Worm (Caenorhabditis elegans) whole organism, L1 larva: ENCODE measurements around the gene F49E10.4.

Experiments
- C16A3.4 ChIP-seq: fragments of 150-350 bp; optimal IDR thresholded peaks from 2 replicates; lab custom pipeline; 2014; ENCODE audit warnings: missing biosample characterization, missing genetic modification characterization
- F16B12.6 ChIP-seq: fragments of 150-350 bp; optimal IDR thresholded peaks from 2 replicates; lab custom pipeline; 2014; ENCODE audit warnings: missing biosample characterization, missing genetic modification characterization
- aha-1 ChIP-seq: fragments of 150-350 bp; optimal IDR thresholded peaks from 2 replicates; lab custom pipeline; 2014; ENCODE audit warnings: missing biosample characterization, missing genetic modification characterization
- alr-1 ChIP-seq: fragments of 200-800 bp; sonication (Bioruptor generic); optimal IDR thresholded peaks from 2 replicates; lab custom pipeline; 2018; ENCODE audit warnings: borderline replicate concordance, mild to moderate bottlenecking, missing genetic modification characterization, missing compliant biosample characterization
- ama-1 ChIP-seq: fragments of 150-350 bp; optimal IDR thresholded peaks from 2 replicates; lab custom pipeline; 2014
- blmp-1 ChIP-seq: fragments of 150-350 bp; optimal IDR thresholded peaks from 2 replicates; lab custom pipeline; 2014; ENCODE audit warnings: missing biosample characterization, missing genetic modification characterization
- ceh-8 ChIP-seq: fragments of 200-800 bp; sonication (Bioruptor generic); optimal IDR thresholded peaks from 2 replicates; lab custom pipeline; 2018; ENCODE audit warnings: mild to moderate bottlenecking, missing genetic modification characterization, moderate library complexity, missing compliant biosample characterization
- ceh-88 ChIP-seq: fragments of 200-800 bp; sonication (Bioruptor generic); IDR thresholded peaks from 2 replicates; pipeline ENCODE4 v1.3.6; 2022; ENCODE audit warnings: missing genetic modification characterization, missing compliant biosample characterization
- dpl-1 ChIP-seq, 3 experiments: fragments of 150-350 bp in 2 of 3; sonication (generic microtip) in 1 of 3; optimal IDR thresholded peaks; 2 replicates each; lab custom pipeline; 2014 to 2017; ENCODE audit warnings: missing biosample characterization in 3 of 3, missing genetic modification characterization in 3 of 3, missing genetic modification reagents in 3 of 3
- dsc-1 ChIP-seq: sonication (generic microtip); optimal IDR thresholded peaks from 2 replicates; lab custom pipeline; 2016; ENCODE audit warnings: mild to moderate bottlenecking, missing genetic modification characterization, missing compliant biosample characterization
- efl-1 ChIP-seq, 4 experiments: fragments of 150-350 bp; optimal IDR thresholded peaks in 3 of 4; peaks in 1 of 4; 1 replicate in 1 of 4; 2 replicates in 3 of 4; lab custom pipeline; 2014; ENCODE audit warnings: missing biosample characterization in 2 of 4, missing genetic modification characterization in 2 of 4, missing genetic modification reagents in 2 of 4
- efl-3 ChIP-seq: fragments of 200-800 bp; sonication (Bioruptor generic); optimal IDR thresholded peaks from 2 replicates; lab custom pipeline; 2018; ENCODE audit warnings: mild to moderate bottlenecking, missing genetic modification characterization, missing compliant biosample characterization
- elt-2 ChIP-seq: sonication (generic microtip); optimal IDR thresholded peaks from 2 replicates; lab custom pipeline; 2016; ENCODE audit warnings: missing genetic modification characterization, mild to moderate bottlenecking, inconsistent platforms, missing compliant biosample characterization, missing genetic modification reagents
- elt-3 ChIP-seq, 6 experiments: fragments of 150-350 bp in 1 of 6; sonication (generic microtip); optimal IDR thresholded peaks; 2 replicates each; lab custom pipeline; 2017 to 2018; ENCODE audit warnings: missing biosample characterization in 6 of 6, missing genetic modification characterization in 6 of 6, inconsistent platforms in 1 of 6
- ets-5 ChIP-seq: fragments of 200-800 bp; sonication (Bioruptor generic); IDR thresholded peaks from 2 replicates; pipeline ENCODE4 v1.3.6; 2022; ENCODE audit warnings: missing genetic modification characterization, missing compliant biosample characterization
- hpl-2 ChIP-seq: fragments of 150-350 bp; optimal IDR thresholded peaks from 2 replicates; lab custom pipeline; 2014; ENCODE audit warnings: missing biosample characterization, missing genetic modification reagents, missing genetic modification characterization
- isw-1 ChIP-seq: fragments of 200-800 bp; sonication (Bioruptor generic); IDR thresholded peaks from 2 replicates; pipeline ENCODE4 v1.3.6; 2022; ENCODE audit warnings: missing genetic modification characterization, missing compliant biosample characterization
- lin-14 ChIP-seq: fragments of 200-800 bp; sonication (Bioruptor generic); optimal IDR thresholded peaks from 2 replicates; lab custom pipeline; 2018; ENCODE audit warnings: mild to moderate bottlenecking, missing genetic modification characterization, moderate library complexity, missing compliant biosample characterization
- lir-3 ChIP-seq: sonication (generic microtip); optimal IDR thresholded peaks from 2 replicates; lab custom pipeline; 2016; ENCODE audit warnings: mild to moderate bottlenecking, missing genetic modification characterization, moderate library complexity, missing compliant biosample characterization; ENCODE audit not compliant: poor library complexity
- lsy-2 ChIP-seq, 2 experiments: fragments of 150-350 bp; optimal IDR thresholded peaks; 2 replicates each; lab custom pipeline; 2014; ENCODE audit warnings: missing biosample characterization in 2 of 2, missing genetic modification characterization in 2 of 2
- mdl-1 ChIP-seq, 2 experiments: fragments of 150-350 bp; optimal IDR thresholded peaks; 2 replicates each; lab custom pipeline; 2014 to 2017; ENCODE audit warnings: missing biosample characterization in 2 of 2, missing genetic modification characterization in 2 of 2, inconsistent platforms in 1 of 2
- mep-1 ChIP-seq: fragments of 150-350 bp; optimal IDR thresholded peaks from 2 replicates; lab custom pipeline; 2014; ENCODE audit warnings: missing biosample characterization, missing genetic modification characterization
- nhr-11 ChIP-seq: fragments of 150-350 bp; optimal IDR thresholded peaks from 2 replicates; lab custom pipeline; 2014; ENCODE audit warnings: missing biosample characterization, missing genetic modification characterization
- nhr-20 ChIP-seq: sonication (generic microtip); optimal IDR thresholded peaks from 2 replicates; lab custom pipeline; 2016; ENCODE audit warnings: mild to moderate bottlenecking, missing genetic modification characterization, missing compliant biosample characterization
- nhr-28 ChIP-seq: fragments of 150-350 bp; optimal IDR thresholded peaks from 2 replicates; lab custom pipeline; 2014; ENCODE audit warnings: missing biosample characterization, missing genetic modification characterization
- nhr-71 ChIP-seq: sonication (generic microtip); optimal IDR thresholded peaks from 2 replicates; lab custom pipeline; 2016; ENCODE audit warnings: mild to moderate bottlenecking, missing genetic modification characterization, moderate library complexity, missing compliant biosample characterization
- nhr-84 ChIP-seq: sonication (generic microtip); optimal IDR thresholded peaks from 2 replicates; lab custom pipeline; 2017; ENCODE audit warnings: missing biosample characterization, missing genetic modification characterization
- nhr-85 ChIP-seq: sonication (generic microtip); peaks from one replicate; lab custom pipeline; 2016; ENCODE audit warnings: missing genetic modification characterization, inconsistent platforms, missing compliant biosample characterization
- nhr-90 ChIP-seq: sonication (generic microtip); optimal IDR thresholded peaks from 2 replicates; lab custom pipeline; 2016; ENCODE audit warnings: mild to moderate bottlenecking, missing genetic modification characterization, missing compliant biosample characterization; ENCODE audit not compliant: poor library complexity
- pqm-1 ChIP-seq: sonication (generic microtip); optimal IDR thresholded peaks from 3 replicates; lab custom pipeline; 2017; ENCODE audit warnings: missing biosample characterization, missing genetic modification characterization
- skn-1 ChIP-seq: fragments of 150-350 bp; optimal IDR thresholded peaks from 2 replicates; lab custom pipeline; 2014; ENCODE audit warnings: missing biosample characterization, missing genetic modification characterization
- sox-4 ChIP-seq: sonication (generic microtip); optimal IDR thresholded peaks from 2 replicates; lab custom pipeline; 2016; ENCODE audit warnings: missing genetic modification characterization, missing compliant biosample characterization
- tbx-2 ChIP-seq: sonication (generic microtip); optimal IDR thresholded peaks from 2 replicates; lab custom pipeline; 2016; ENCODE audit warnings: missing genetic modification characterization, missing compliant biosample characterization
- tlp-1 ChIP-seq: fragments of 150-350 bp; optimal IDR thresholded peaks from 2 replicates; lab custom pipeline; 2014; ENCODE audit warnings: missing biosample characterization, missing genetic modification characterization
- unc-130 ChIP-seq: fragments of 150-350 bp; optimal IDR thresholded peaks from 2 replicates; lab custom pipeline; 2017; ENCODE audit warnings: missing biosample characterization, missing genetic modification characterization, inconsistent platforms
- unc-98 ChIP-seq: fragments of 200-800 bp; sonication (Bioruptor generic); IDR thresholded peaks from 2 replicates; pipeline ENCODE4 v1.3.6; 2022; ENCODE audit warnings: missing genetic modification characterization, missing compliant biosample characterization
- zag-1 ChIP-seq: fragments of 150-350 bp; optimal IDR thresholded peaks from 2 replicates; lab custom pipeline; 2014; ENCODE audit warnings: missing biosample characterization, missing genetic modification characterization
- ztf-11 ChIP-seq, 2 experiments: sonication (generic microtip); optimal IDR thresholded peaks; 2 replicates each; lab custom pipeline; 2016 to 2017; ENCODE audit warnings: missing genetic modification characterization in 2 of 2, missing biosample characterization in 1 of 2, missing compliant biosample characterization in 1 of 2

Gene F49E10.4

ce11 chrX:5875567-5875966, at the start of gene F49E10.4:
F49E10.4 (plus strand) TSS chrX:5875867.
- TF ChIP-seq lir-3 (no peak), nhr-28 (tag; lab: Kevin White, UChicago) (no peak)

ce11 chrX:5826976-5827375, 48.7 kb upstream of the F49E10.4 start:
- TF ChIP-seq unc-130 (no peak), tlp-1 (no peak), unc-98 (GFP tag; lab: Robert Waterston, UW) (no peak), C16A3.4 (no peak), mep-1 (tag; lab: Kevin White, UChicago) (no peak), ama-1 (no peak), sox-4 (tag; lab: Kevin White, UChicago) (no peak), nhr-85 (tag; lab: Kevin White, UChicago) (no peak), aha-1 (no peak), blmp-1 (tag; lab: Kevin White, UChicago) (no peak), dpl-1 (GFP tag; optimal IDR thresholded peaks at IDR 0.05; lab: Kevin White, UChicago) (no peak), mdl-1 (tag; optimal IDR thresholded peaks at IDR 0.05; lab: Kevin White, UChicago) (no peak), tbx-2 (tag; lab: Kevin White, UChicago) (no peak), zag-1 (tag; lab: Kevin White, UChicago) (no peak), nhr-11 (tag; lab: Kevin White, UChicago) (no peak), nhr-84 (tag; lab: Kevin White, UChicago) (no peak), skn-1 (tag; lab: Kevin White, UChicago) (no peak), ceh-8 (no peak), nhr-28 (tag; lab: Kevin White, UChicago) (no peak), ceh-88 (GFP tag; lab: Robert Waterston, UW) (no peak)

ce11 chrX:5828085-5828484, 47.6 kb upstream of the F49E10.4 start:
- TF ChIP-seq ama-1 (no peak), nhr-71 (tag; lab: Kevin White, UChicago) (peak; percentile 22), hpl-2 (GFP tag; lab: Kevin White, UChicago) (no peak), nhr-20 (tag; lab: Kevin White, UChicago) (peak; percentile 12), ets-5 (GFP tag; lab: Robert Waterston, UW) (no peak), dsc-1 (tag; lab: Kevin White, UChicago) (no peak), elt-3 (tag; optimal IDR thresholded peaks at IDR 0.05; lab: Kevin White, UChicago) (peak in 1 of 6 experiments; percentile 57), efl-3 (GFP tag; lab: Kevin White, UChicago) (no peak), isw-1 (GFP tag; lab: Robert Waterston, UW) (no peak), lin-14 (GFP tag; lab: Kevin White, UChicago) (peak; percentile 68), nhr-90 (tag; lab: Kevin White, UChicago) (no peak), ztf-11 (tag; optimal IDR thresholded peaks at IDR 0.05; lab: Kevin White, UChicago) (no peak), nhr-85 (tag; lab: Kevin White, UChicago) (peak; percentile 78), lsy-2 (tag; optimal IDR thresholded peaks at IDR 0.05; lab: Kevin White, UChicago) (peak in 1 of 2 experiments; percentile 10), pqm-1 (tag; lab: Kevin White, UChicago) (no peak), blmp-1 (tag; lab: Kevin White, UChicago) (peak; percentile 95)

ce11 chrX:5829175-5829574, 46.5 kb upstream of the F49E10.4 start, which contains the start of gene acp-5:
acp-5 (plus strand) TSS chrX:5829435.
- TF ChIP-seq nhr-11 (tag; lab: Kevin White, UChicago) (no peak), F16B12.6 (no peak), elt-2 (peak; percentile 48), efl-1 (optimal IDR thresholded peaks at IDR 0.05; lab: Kevin White, UChicago) (no peak), efl-1 (GFP tag; optimal IDR thresholded peaks at IDR 0.05 in 1 of 2; lab: Kevin White, UChicago) (peak in 1 of 2 experiments; percentile 90), nhr-90 (tag; lab: Kevin White, UChicago) (no peak), alr-1 (tag; lab: Kevin White, UChicago) (no peak)
